Fruit fly (Drosophila melanogaster): ENCODE data around the gene dgt4.

- TF ChIP-seq CG4328 (GFP tag; optimal IDR thresholded peaks at IDR 0.05) (no peak), Hr78 (GFP tag; optimal IDR thresholded peaks at IDR 0.05) (no peak), nerfin-1 (tag; optimal IDR thresholded peaks at IDR 0.05) (no peak), Side (GFP tag; optimal IDR thresholded peaks at IDR 0.05) (no peak), Hand (GFP tag; optimal IDR thresholded peaks at IDR 0.05) (no peak), CoRest (tag; optimal IDR thresholded peaks at IDR 0.05) (no peak), ssp (GFP tag; IDR thresholded peaks at IDR 0.05) (no peak), zfh1 (GFP tag; IDR thresholded peaks at IDR 0.05) (no peak), chif (GFP tag; optimal IDR thresholded peaks at IDR 0.05) (no peak), fd102C (GFP tag; optimal IDR thresholded peaks at IDR 0.05) (no peak), CG31441 (GFP tag; IDR thresholded peaks at IDR 0.05) (no peak), sim (GFP tag; IDR thresholded peaks at IDR 0.05) (no peak)
Observed at dm6 chrX:4131049-4131629, 17.6 kb downstream of the dgt4 start, which contains the start of gene GlcAT-I.

Measured in whole organism, embryonic.